Worm (Caenorhabditis elegans): ENCODE measurements around the gene sams-3.

sams-3 gene

ce11 chrIV:5847986-5848707 is at the start of gene sams-3 (continued):
- no peak for TF ChIP-seq pag-3 (tag; optimal IDR thresholded peaks at IDR 0.05; ENCODE audit: borderline replicate concordance, insufficient read depth)
- no peak for TF ChIP-seq nhr-12 (tag; optimal IDR thresholded peaks at IDR 0.05)
- TF ChIP-seq efl-3 (GFP tag; optimal IDR thresholded peaks at IDR 0.05) = no peak
- TF ChIP-seq elt-3 (tag; optimal IDR thresholded peaks at IDR 0.05) = no peak
- TF ChIP-seq nhr-85 (tag) = peak; percentile 78
- TF ChIP-seq irx-1 (tag; optimal IDR thresholded peaks at IDR 0.05) = peak; percentile 12
- no peak for TF ChIP-seq unc-98 (GFP tag; IDR thresholded peaks at IDR 0.05)
- TF ChIP-seq lin-39 (tag; optimal IDR thresholded peaks at IDR 0.05) = peak; percentile 57
- TF ChIP-seq sup-37 (GFP tag; optimal IDR thresholded peaks at IDR 0.05) = no peak
- no peak for TF ChIP-seq nhr-76 (tag; optimal IDR thresholded peaks at IDR 0.05)
- TF ChIP-seq zip-4 (GFP tag; optimal IDR thresholded peaks at IDR 0.05) = no peak
- TF ChIP-seq mef-2 (tag; optimal IDR thresholded peaks at IDR 0.05) = no peak
- TF ChIP-seq alr-1 (tag; optimal IDR thresholded peaks at IDR 0.05; ENCODE audit: borderline replicate concordance) = no peak
- peak; percentile 15; the same call in 1 of the 2 replicates for TF ChIP-seq isw-1 (GFP tag; IDR thresholded peaks at IDR 0.05)
- TF ChIP-seq aly-2 (tag; optimal IDR thresholded peaks at IDR 0.05) = no peak
- no peak for TF ChIP-seq ama-1 (optimal IDR thresholded peaks at IDR 0.05)
- peak; percentile 8 for TF ChIP-seq dsc-1 (tag; optimal IDR thresholded peaks at IDR 0.05)
- peak; percentile 64 for TF ChIP-seq snu-23 (GFP tag; optimal IDR thresholded peaks at IDR 0.05)
- TF ChIP-seq ces-1 (GFP tag; optimal IDR thresholded peaks at IDR 0.05) = no peak
- peak; percentile 70 to 73 for TF ChIP-seq lsy-2 (tag; optimal IDR thresholded peaks at IDR 0.05)
- no peak for TF ChIP-seq fkh-4 (tag; optimal IDR thresholded peaks at IDR 0.05; ENCODE audit: borderline replicate concordance)
- no peak for TF ChIP-seq nhr-84 (tag; optimal IDR thresholded peaks at IDR 0.05)
- TF ChIP-seq unc-130 (tag; optimal IDR thresholded peaks at IDR 0.05) = peak; percentile 53
- no peak for TF ChIP-seq jun-1 (tag; optimal IDR thresholded peaks at IDR 0.05)
- peak; percentile 40 for TF ChIP-seq xbp-1 (tag; optimal IDR thresholded peaks at IDR 0.05)
- peak; percentile 57 for TF ChIP-seq swsn-7 (tag; optimal IDR thresholded peaks at IDR 0.05)
- no peak for TF ChIP-seq lin-15B (tag; optimal IDR thresholded peaks at IDR 0.05)
- TF ChIP-seq elt-2 (tag; optimal IDR thresholded peaks at IDR 0.05) = no peak
- no peak for TF ChIP-seq nhr-77 (tag; optimal IDR thresholded peaks at IDR 0.05)
- TF ChIP-seq lir-3 (tag; optimal IDR thresholded peaks at IDR 0.05; ENCODE audit: poor library complexity) = no peak
- TF ChIP-seq C04F5.9 (tag; optimal IDR thresholded peaks at IDR 0.05) = no peak
- peak; percentile 51 for TF ChIP-seq nhr-19 (GFP tag; conservative IDR thresholded peaks at IDR 0.05)
- TF ChIP-seq nhr-11 (tag; optimal IDR thresholded peaks at IDR 0.05) = no peak

ce11 chrIV:5799577-5799976 is 48.9 kb upstream of the sams-3 start:
- TF ChIP-seq mdl-1 (tag; optimal IDR thresholded peaks at IDR 0.05) (no peak), aha-1 (tag; optimal IDR thresholded peaks at IDR 0.05) (no peak), F16B12.6 (tag; optimal IDR thresholded peaks at IDR 0.05) (no peak), nhr-19 (GFP tag; conservative IDR thresholded peaks at IDR 0.05) (no peak), rnt-1 (tag; optimal IDR thresholded peaks at IDR 0.05) (no peak), swsn-7 (tag; optimal IDR thresholded peaks at IDR 0.05) (no peak), C04F5.9 (tag; optimal IDR thresholded peaks at IDR 0.05) (no peak), zag-1 (tag; optimal IDR thresholded peaks at IDR 0.05) (no peak)

- TF ChIP-seq ces-1 (GFP tag; optimal IDR thresholded peaks at IDR 0.05) (no peak), alr-1 (tag; optimal IDR thresholded peaks at IDR 0.05; ENCODE audit: borderline replicate concordance) (no peak), sup-37 (GFP tag; optimal IDR thresholded peaks at IDR 0.05) (no peak), tlp-1 (tag; optimal IDR thresholded peaks at IDR 0.05) (no peak), aha-1 (tag; optimal IDR thresholded peaks at IDR 0.05) (no peak), lir-3 (tag; optimal IDR thresholded peaks at IDR 0.05; ENCODE audit: poor library complexity) (no peak), nhr-71 (tag; optimal IDR thresholded peaks at IDR 0.05) (no peak), nhr-28 (tag; optimal IDR thresholded peaks at IDR 0.05) (no peak), lin-15B (tag; optimal IDR thresholded peaks at IDR 0.05) (no peak), zag-1 (tag; optimal IDR thresholded peaks at IDR 0.05) (no peak), aly-2 (tag; optimal IDR thresholded peaks at IDR 0.05) (no peak), ceh-63 (GFP tag; optimal IDR thresholded peaks at IDR 0.05) (peak; percentile 64), mef-2 (tag; optimal IDR thresholded peaks at IDR 0.05) (no peak), ama-1 (optimal IDR thresholded peaks at IDR 0.05) (no peak), dsc-1 (tag; optimal IDR thresholded peaks at IDR 0.05) (peak; percentile 91), nhr-11 (tag; optimal IDR thresholded peaks at IDR 0.05) (no peak), C04F5.9 (tag; optimal IDR thresholded peaks at IDR 0.05) (no peak), efl-1 (optimal IDR thresholded peaks at IDR 0.05) (no peak), efl-1 (GFP tag; optimal IDR thresholded peaks at IDR 0.05 in 1 of 2) (peak in 1 of 2 experiments; percentile 27), skn-1 (tag; optimal IDR thresholded peaks at IDR 0.05) (no peak), unc-98 (GFP tag; IDR thresholded peaks at IDR 0.05) (no peak), hlh-4 (tag; optimal IDR thresholded peaks at IDR 0.05) (no peak), ztf-11 (tag; optimal IDR thresholded peaks at IDR 0.05) (no peak)
Measured at ce11 chrIV:5803510-5804013, 44.9 kb upstream of the sams-3 start.

Data from whole organism, L1 larva.